Fruit fly (Drosophila melanogaster): ENCODE data around the gene CG14448.

The CG14448 gene

dm6 chr3L:22835144-22835964, 47.1 kb downstream of the CG14448 start, which contains the start of gene jim (continued):
- TF ChIP-seq sd (tag; optimal IDR thresholded peaks at IDR 0.05), result no peak
- no peak for TF ChIP-seq CG30403 (GFP tag; optimal IDR thresholded peaks at IDR 0.05)
- TF ChIP-seq TFAM (GFP tag; optimal IDR thresholded peaks at IDR 0.05), result no peak
- TF ChIP-seq CG17568 (GFP tag; optimal IDR thresholded peaks at IDR 0.05), result no peak
- TF ChIP-seq CG34422 (GFP tag; IDR thresholded peaks at IDR 0.05), result peak; percentile 29; the same call in 1 of the 3 replicates
- TF ChIP-seq CG4854 (GFP tag; optimal IDR thresholded peaks at IDR 0.05), result no peak
- TF ChIP-seq CG3995 (GFP tag; optimal IDR thresholded peaks at IDR 0.05), result no peak
- no peak for TF ChIP-seq sr (GFP tag; IDR thresholded peaks at IDR 0.05)
- no peak; the same call in 1 of the 2 replicates for TF ChIP-seq ranshi (GFP tag; IDR thresholded peaks at IDR 0.05)
- peak; percentile 1 for TF ChIP-seq HHEX (GFP tag; optimal IDR thresholded peaks at IDR 0.05)
- TF ChIP-seq Hr78 (GFP tag; optimal IDR thresholded peaks at IDR 0.05), result no peak
- TF ChIP-seq CG15479 (GFP tag; optimal IDR thresholded peaks at IDR 0.05), result no peak
- TF ChIP-seq pnt (GFP tag; optimal IDR thresholded peaks at IDR 0.05), result no peak
- TF ChIP-seq lov (optimal IDR thresholded peaks at IDR 0.05), result no peak
- TF ChIP-seq lov (GFP tag; IDR thresholded peaks at IDR 0.05), result no peak
- TF ChIP-seq pfk (GFP tag; optimal IDR thresholded peaks at IDR 0.05), result no peak
- no peak for TF ChIP-seq chn (GFP tag; optimal IDR thresholded peaks at IDR 0.05)
- no peak for TF ChIP-seq Stat92E (GFP tag; optimal IDR thresholded peaks at IDR 0.05)
- TF ChIP-seq nerfin-2 (GFP tag; IDR thresholded peaks at IDR 0.05; ENCODE audit: partially characterized antibody), result no peak
- no peak for TF ChIP-seq CG9817 (tag; optimal IDR thresholded peaks at IDR 0.05)
- no peak for TF ChIP-seq tio (GFP tag; optimal IDR thresholded peaks at IDR 0.05)
- no peak for TF ChIP-seq insv (GFP tag; optimal IDR thresholded peaks at IDR 0.05)
- no peak for TF ChIP-seq dmrt99B (tag; optimal IDR thresholded peaks at IDR 0.05)
- TF ChIP-seq tap (tag; optimal IDR thresholded peaks at IDR 0.05), result no peak
- TF ChIP-seq Pdp1 (GFP tag; optimal IDR thresholded peaks at IDR 0.05), result peak in 1 of 2 experiments; percentile 11
- TF ChIP-seq Nf-YC (tag; optimal IDR thresholded peaks at IDR 0.05), result no peak
- TF ChIP-seq bab2 (GFP tag; optimal IDR thresholded peaks at IDR 0.05), result no peak
- TF ChIP-seq CG33557 (GFP tag; optimal IDR thresholded peaks at IDR 0.05), result no peak
- peak; percentile 97 for TF ChIP-seq crol (GFP tag; IDR thresholded peaks at IDR 0.05)
- no peak for TF ChIP-seq CG12391 (tag; optimal IDR thresholded peaks at IDR 0.05)
- peak; percentile 11 for TF ChIP-seq bcd (GFP tag; optimal IDR thresholded peaks at IDR 0.05)
- TF ChIP-seq CG1792 (GFP tag; optimal IDR thresholded peaks at IDR 0.05), result no peak
- no peak for TF ChIP-seq CG18011 (GFP tag; optimal IDR thresholded peaks at IDR 0.05)
- TF ChIP-seq pum (GFP tag; optimal IDR thresholded peaks at IDR 0.05), result no peak
- peak; percentile 20; the same call in 1 of the 3 replicates for TF ChIP-seq ken (GFP tag; IDR thresholded peaks at IDR 0.05)
- peak; percentile 88 for TF ChIP-seq cg (GFP tag; optimal IDR thresholded peaks at IDR 0.05)
- TF ChIP-seq corto (GFP tag; optimal IDR thresholded peaks at IDR 0.05), result peak; percentile 63
- no peak for TF ChIP-seq CG11504 (tag; optimal IDR thresholded peaks at IDR 0.05)
- no peak for TF ChIP-seq fu2 (GFP tag; optimal IDR thresholded peaks at IDR 0.05)
- no peak for TF ChIP-seq Mrtf (GFP tag; IDR thresholded peaks at IDR 0.05)
- TF ChIP-seq dan (GFP tag; IDR thresholded peaks at IDR 0.05), result no peak
- TF ChIP-seq stc (GFP tag; IDR thresholded peaks at IDR 0.05), result no peak; the same call in 1 of the 2 replicates
- no peak for TF ChIP-seq CG11696 (GFP tag; IDR thresholded peaks at IDR 0.05)
- peak; percentile 44 for TF ChIP-seq caup (GFP tag; optimal IDR thresholded peaks at IDR 0.05; ENCODE audit: severe bottlenecking)
- no peak for TF ChIP-seq CG2120 (GFP tag; optimal IDR thresholded peaks at IDR 0.05)
- TF ChIP-seq vfl (GFP tag; optimal IDR thresholded peaks at IDR 0.05), result no peak
- no peak for TF ChIP-seq trem (tag; optimal IDR thresholded peaks at IDR 0.05)
- no peak for TF ChIP-seq CG7556 (GFP tag; optimal IDR thresholded peaks at IDR 0.05)
- no peak for TF ChIP-seq Dref (GFP tag; IDR thresholded peaks at IDR 0.05)

Data from whole organism, embryonic.